Fruit fly (Drosophila melanogaster): ENCODE results near the gene fd96Cb.

DNA sequence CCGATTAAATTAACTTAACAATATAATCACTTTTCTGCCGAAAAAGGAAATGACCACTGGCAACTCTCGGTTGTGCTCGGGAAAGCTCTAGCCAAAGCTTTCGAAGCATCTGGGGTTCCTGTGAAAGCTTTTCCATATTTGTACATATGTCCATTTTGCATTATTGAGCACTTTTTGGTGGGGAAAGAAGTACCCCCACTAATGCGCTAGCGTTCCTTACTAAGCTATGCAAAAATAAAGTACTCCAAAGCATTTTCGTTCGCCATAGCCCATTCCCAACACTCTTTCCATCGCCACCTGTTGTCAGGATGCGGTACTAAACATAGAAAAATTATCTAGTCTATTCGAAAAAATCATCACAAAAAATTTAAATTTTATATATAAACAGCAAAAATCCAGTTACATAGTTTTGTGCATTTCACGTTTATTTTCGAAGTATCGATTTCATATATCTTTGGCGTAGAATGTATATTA is 17.7 kb downstream of the fd96Cb start, which contains the start of gene Nepl16:
- no peak for TF ChIP-seq fru (GFP tag; optimal IDR thresholded peaks at IDR 0.05)
- no peak for TF ChIP-seq dsf (GFP tag; optimal IDR thresholded peaks at IDR 0.05; ENCODE audit: borderline replicate concordance)
- TF ChIP-seq GATAd (GFP tag; optimal IDR thresholded peaks at IDR 0.05): no peak
- no peak for TF ChIP-seq usp (GFP tag; optimal IDR thresholded peaks at IDR 0.05)
- TF ChIP-seq Hr78 (GFP tag; optimal IDR thresholded peaks at IDR 0.05): no peak
- no peak for TF ChIP-seq psq (GFP tag; optimal IDR thresholded peaks at IDR 0.05)
- no peak for TF ChIP-seq Vsx2 (GFP tag; optimal IDR thresholded peaks at IDR 0.05; ENCODE audit: partially characterized antibody)
- TF ChIP-seq OdsH (GFP tag; optimal IDR thresholded peaks at IDR 0.05): no peak
- no peak for TF ChIP-seq Dfd (GFP tag; optimal IDR thresholded peaks at IDR 0.05)
